Fruit fly (Drosophila melanogaster) whole organism: ENCODE results near the gene CG12689.

Source experiments
- CG8478 ChIP-seq: fragments of >200 bp; optimal IDR thresholded peaks from 2 replicates; lab custom pipeline; 2018; ENCODE audit warnings: inconsistent platforms
- Dll ChIP-seq: fragments of >200 bp; optimal IDR thresholded peaks from 2 replicates; lab custom pipeline; 2017
- EcR ChIP-seq, 2 experiments: fragments of >200 bp; optimal IDR thresholded peaks; 2 replicates each; lab custom pipeline; 2017; ENCODE audit warnings: missing biosample characterization in 2 of 2, missing genetic modification characterization in 2 of 2, missing genetic modification reagents in 2 of 2
- pan ChIP-seq: fragments of >200 bp; optimal IDR thresholded peaks from 2 replicates; lab custom pipeline; 2017
- psq ChIP-seq: fragments of >200 bp; optimal IDR thresholded peaks from 2 replicates; lab custom pipeline; 2017
- usp ChIP-seq: fragments of >200 bp; optimal IDR thresholded peaks from 2 replicates; lab custom pipeline; 2017; ENCODE audit warnings: missing biosample characterization, missing genetic modification characterization, mixed read lengths

The CG12689 gene

dm6 chrX:7606362-7606761, 20.4 kb upstream of the CG12689 start:
- TF ChIP-seq EcR (GFP tag; optimal IDR thresholded peaks at IDR 0.05; lab: Kevin White, UChicago) (no peak), CG8478 (lab: Kevin White, UChicago) (no peak), psq (lab: Kevin White, UChicago) (no peak), pan (lab: Kevin White, UChicago) (no peak), Dll (lab: Kevin White, UChicago) (no peak), usp (GFP tag; lab: Kevin White, UChicago) (no peak)

- no peak for TF ChIP-seq psq (lab: Kevin White, UChicago)
- no peak for TF ChIP-seq Dll (lab: Kevin White, UChicago)
- no peak for TF ChIP-seq pan (lab: Kevin White, UChicago)
- TF ChIP-seq EcR (GFP tag; optimal IDR thresholded peaks at IDR 0.05; lab: Kevin White, UChicago): no peak
- no peak for TF ChIP-seq usp (GFP tag; lab: Kevin White, UChicago)
- no peak for TF ChIP-seq CG8478 (lab: Kevin White, UChicago)
These were observed 19.7 kb upstream of the CG12689 start for dm6 chrX:7605669-7606068.

- TF ChIP-seq CG8478 (lab: Kevin White, UChicago): peak; percentile 24
- no peak for TF ChIP-seq pan (lab: Kevin White, UChicago)
- TF ChIP-seq usp (GFP tag; lab: Kevin White, UChicago): no peak
These were observed 18.6 kb upstream of the CG12689 start for dm6 chrX:7604503-7604969.

dm6 chrX:7603657-7604056, 17.7 kb upstream of the CG12689 start:
- TF ChIP-seq CG8478 (lab: Kevin White, UChicago) (no peak), usp (GFP tag; lab: Kevin White, UChicago) (no peak), Dll (lab: Kevin White, UChicago) (no peak), psq (lab: Kevin White, UChicago) (no peak), EcR (GFP tag; optimal IDR thresholded peaks at IDR 0.05; lab: Kevin White, UChicago) (no peak), pan (lab: Kevin White, UChicago) (no peak)

dm6 chrX:7593051-7593450, 7.1 kb upstream of the CG12689 start:
- TF ChIP-seq Dll (lab: Kevin White, UChicago): no peak
- TF ChIP-seq usp (GFP tag; lab: Kevin White, UChicago): no peak
- TF ChIP-seq CG8478 (lab: Kevin White, UChicago): no peak
- TF ChIP-seq pan (lab: Kevin White, UChicago): no peak
- TF ChIP-seq psq (lab: Kevin White, UChicago): no peak
- TF ChIP-seq EcR (GFP tag; optimal IDR thresholded peaks at IDR 0.05; lab: Kevin White, UChicago): no peak

- peak in 1 of 2 experiments; percentile 23 for TF ChIP-seq EcR (GFP tag; optimal IDR thresholded peaks at IDR 0.05; lab: Kevin White, UChicago)
- TF ChIP-seq pan (lab: Kevin White, UChicago): no peak
These were observed 4.7 kb downstream of the CG12689 start for dm6 chrX:7581165-7581786.

dm6 chrX:7579810-7580209, 6.1 kb downstream of the CG12689 start:
- TF ChIP-seq EcR (GFP tag; optimal IDR thresholded peaks at IDR 0.05; lab: Kevin White, UChicago): no peak
- TF ChIP-seq psq (lab: Kevin White, UChicago): no peak
- no peak for TF ChIP-seq pan (lab: Kevin White, UChicago)
- TF ChIP-seq CG8478 (lab: Kevin White, UChicago): no peak
- TF ChIP-seq Dll (lab: Kevin White, UChicago): no peak
- TF ChIP-seq usp (GFP tag; lab: Kevin White, UChicago): no peak

dm6 chrX:7579023-7579422, 6.9 kb downstream of the CG12689 start:
- TF ChIP-seq CG8478 (lab: Kevin White, UChicago): no peak
- TF ChIP-seq Dll (lab: Kevin White, UChicago): no peak
- TF ChIP-seq psq (lab: Kevin White, UChicago): no peak
- TF ChIP-seq EcR (GFP tag; optimal IDR thresholded peaks at IDR 0.05; lab: Kevin White, UChicago): no peak
- no peak for TF ChIP-seq usp (GFP tag; lab: Kevin White, UChicago)
- TF ChIP-seq pan (lab: Kevin White, UChicago): no peak

dm6 chrX:7573990-7574389, 11.9 kb downstream of the CG12689 start, which contains the start of gene CG11369:
Gene CG11369 (plus strand): TSS chrX:7574290.
- TF ChIP-seq usp (GFP tag; lab: Kevin White, UChicago): no peak

- no peak for TF ChIP-seq pan (lab: Kevin White, UChicago)
- TF ChIP-seq Dll (lab: Kevin White, UChicago): no peak
- no peak for TF ChIP-seq CG8478 (lab: Kevin White, UChicago)
- TF ChIP-seq EcR (GFP tag; optimal IDR thresholded peaks at IDR 0.05; lab: Kevin White, UChicago): no peak
- no peak for TF ChIP-seq usp (GFP tag; lab: Kevin White, UChicago)
- TF ChIP-seq psq (lab: Kevin White, UChicago): no peak
These were observed 14.7 kb downstream of the CG12689 start for dm6 chrX:7571200-7571599.

dm6 chrX:7569708-7570107, 16.2 kb downstream of the CG12689 start:
- TF ChIP-seq usp (GFP tag; lab: Kevin White, UChicago) (no peak), pan (lab: Kevin White, UChicago) (no peak), psq (lab: Kevin White, UChicago) (no peak), Dll (lab: Kevin White, UChicago) (no peak), CG8478 (lab: Kevin White, UChicago) (no peak), EcR (GFP tag; optimal IDR thresholded peaks at IDR 0.05; lab: Kevin White, UChicago) (no peak)

dm6 chrX:7568320-7568719, 17.6 kb downstream of the CG12689 start:
- TF ChIP-seq pan (lab: Kevin White, UChicago) (no peak), psq (lab: Kevin White, UChicago) (no peak), usp (GFP tag; lab: Kevin White, UChicago) (no peak), Dll (lab: Kevin White, UChicago) (no peak), CG8478 (lab: Kevin White, UChicago) (no peak), EcR (GFP tag; optimal IDR thresholded peaks at IDR 0.05; lab: Kevin White, UChicago) (no peak)
